Fruit fly (Drosophila melanogaster) whole organism, prepupa: ENCODE data around the gene CG13625.

Source experiments
- CG10669 ChIP-seq: fragments of 200-800 bp; sonication (Bioruptor generic); optimal IDR thresholded peaks from 3 replicates; lab custom pipeline; 2018; ENCODE audit warnings: missing biosample characterization, mild to moderate bottlenecking, missing genetic modification characterization, moderate library complexity
- CG15336 ChIP-seq: fragments of 200-800 bp; sonication (Bioruptor generic); IDR thresholded peaks from 2 replicates; pipeline ENCODE4 v1.3.6; 2022; ENCODE audit warnings: missing biosample characterization, missing genetic modification characterization
- CG6276 ChIP-seq: fragments of 200-800 bp; sonication (Bioruptor generic); optimal IDR thresholded peaks from 2 replicates; lab custom pipeline; 2017; ENCODE audit warnings: missing biosample characterization, mild to moderate bottlenecking, missing genetic modification characterization
- CG6854 ChIP-seq: fragments of 200-800 bp; sonication (Bioruptor generic); optimal IDR thresholded peaks from 2 replicates; lab custom pipeline; 2017; ENCODE audit warnings: missing biosample characterization, mild to moderate bottlenecking, missing genetic modification characterization
- Eip75B ChIP-seq: fragments of 200-800 bp; sonication (Bioruptor generic); optimal IDR thresholded peaks from 3 replicates; lab custom pipeline; 2016; ENCODE audit warnings: missing biosample characterization, missing genetic modification characterization
- Eip93F ChIP-seq: fragments of 200-800 bp; sonication (Bioruptor generic); optimal IDR thresholded peaks from 2 replicates; lab custom pipeline; 2016; ENCODE audit warnings: missing biosample characterization, mild to moderate bottlenecking, missing genetic modification characterization
- Ets21C ChIP-seq: fragments of 200-800 bp; sonication (Bioruptor generic); optimal IDR thresholded peaks from 3 replicates; lab custom pipeline; 2016; ENCODE audit warnings: missing biosample characterization, missing genetic modification characterization
- Hr38 ChIP-seq: sonication (Bioruptor generic); optimal IDR thresholded peaks from 2 replicates; lab custom pipeline; 2016; ENCODE audit warnings: missing biosample characterization, missing genetic modification characterization
- Hr4 ChIP-seq: fragments of 200-800 bp; sonication (Bioruptor generic); optimal IDR thresholded peaks from 3 replicates; lab custom pipeline; 2016; ENCODE audit warnings: missing biosample characterization, missing genetic modification characterization
- OdsH ChIP-seq: fragments of 200-800 bp; sonication (Bioruptor generic); optimal IDR thresholded peaks from 3 replicates; lab custom pipeline; 2016; ENCODE audit warnings: missing biosample characterization, missing genetic modification characterization

- TF ChIP-seq CG6854 (GFP tag; lab: Kevin White, UChicago) (no peak), Eip75B (no peak), Ets21C (GFP tag; lab: Kevin White, UChicago) (no peak), Eip93F (GFP tag; lab: Kevin White, UChicago) (no peak), CG10669 (no peak), CG6276 (no peak), Hr38 (GFP tag; lab: Kevin White, UChicago) (no peak), CG15336 (GFP tag; lab: Robert Waterston, UW) (no peak), Hr4 (GFP tag; lab: Kevin White, UChicago) (no peak), OdsH (GFP tag; lab: Kevin White, UChicago) (no peak)
Observed at dm6 chr3R:24601069-24601468, 16.1 kb upstream of the CG13625 start.
